Worm (Caenorhabditis elegans) whole organism, L4 larva: ENCODE data around the gene zak-1.

Source experiments
- F37D6.2 ChIP-seq: sonication (generic microtip); optimal IDR thresholded peaks from 2 replicates; lab custom pipeline; 2016; ENCODE audit warnings: mild to moderate bottlenecking, missing genetic modification characterization, missing compliant biosample characterization
- F49E8.2 ChIP-seq: sonication (generic microtip); optimal IDR thresholded peaks from 2 replicates; lab custom pipeline; 2016; ENCODE audit warnings: missing compliant biosample characterization, mild to moderate bottlenecking, missing genetic modification characterization, borderline replicate concordance
- R02D3.7 ChIP-seq: fragments of 150-350 bp; sonication (generic microtip); optimal IDR thresholded peaks from 3 replicates; lab custom pipeline; 2014; ENCODE audit warnings: missing biosample characterization, missing genetic modification characterization
- T20F7.1 ChIP-seq: fragments of 200-800 bp; sonication (Bioruptor generic); optimal IDR thresholded peaks from 2 replicates; lab custom pipeline; 2018; ENCODE audit warnings: mild to moderate bottlenecking, missing genetic modification characterization, missing compliant biosample characterization
- T26A8.4 ChIP-seq: fragments of 200-800 bp; sonication (Bioruptor generic); IDR thresholded peaks from 2 replicates; pipeline ENCODE4 v1.3.6; 2022; ENCODE audit warnings: missing genetic modification characterization, missing compliant biosample characterization
- Y105C5A.15 ChIP-seq: fragments of 200-800 bp; sonication (Bioruptor generic); IDR thresholded peaks from 2 replicates; pipeline ENCODE4 v1.3.6; 2022; ENCODE audit warnings: missing genetic modification characterization, missing compliant biosample characterization
- Y75B8A.6 ChIP-seq: fragments of 200-800 bp; sonication (Bioruptor generic); IDR thresholded peaks from 2 replicates; pipeline ENCODE4 v1.3.6; 2022; ENCODE audit warnings: missing genetic modification reagents, missing genetic modification characterization, missing compliant biosample characterization
- ZK337.2 ChIP-seq: fragments of 200-800 bp; sonication (Bioruptor generic); IDR thresholded peaks from 2 replicates; pipeline ENCODE4 v1.3.6; 2022; ENCODE audit warnings: missing genetic modification reagents, missing genetic modification characterization, missing compliant biosample characterization
- ZK546.5 ChIP-seq, 2 experiments: sonication (generic microtip); optimal IDR thresholded peaks; 2 replicates each; lab custom pipeline; 2017; ENCODE audit warnings: missing biosample characterization in 2 of 2, missing genetic modification characterization in 2 of 2
- aha-1 ChIP-seq: fragments of 150-350 bp; peaks from one replicate; lab custom pipeline; 2014; ENCODE audit warnings: missing biosample characterization, missing genetic modification characterization
- aly-2 ChIP-seq: sonication (generic microtip); optimal IDR thresholded peaks from 2 replicates; lab custom pipeline; 2018; ENCODE audit warnings: missing biosample characterization, missing genetic modification characterization
- arid-1 ChIP-seq: fragments of 200-800 bp; sonication (Bioruptor generic); conservative IDR thresholded peaks from 2 replicates; pipeline ENCODE4 v1.3.6; 2022; ENCODE audit warnings: missing genetic modification reagents, missing genetic modification characterization, missing compliant biosample characterization
- attf-4 ChIP-seq: sonication (generic microtip); optimal IDR thresholded peaks from 3 replicates; lab custom pipeline; 2017; ENCODE audit warnings: missing biosample characterization, missing genetic modification characterization
- ceh-44 ChIP-seq: fragments of 200-800 bp; sonication (Bioruptor generic); IDR thresholded peaks from 2 replicates; pipeline ENCODE4 v1.3.6; 2022; ENCODE audit warnings: missing genetic modification reagents, missing genetic modification characterization, missing compliant biosample characterization
- ceh-62 ChIP-seq: sonication (generic microtip); optimal IDR thresholded peaks from 2 replicates; lab custom pipeline; 2017; ENCODE audit warnings: missing biosample characterization, missing genetic modification characterization
- ceh-82 ChIP-seq: sonication (generic microtip); optimal IDR thresholded peaks from 2 replicates; lab custom pipeline; 2017; ENCODE audit warnings: missing biosample characterization, missing genetic modification characterization
- ctbp-1 ChIP-seq: fragments of 200-800 bp; sonication (Bioruptor generic); IDR thresholded peaks from 2 replicates; pipeline ENCODE4 v1.3.6; 2022; ENCODE audit warnings: missing genetic modification reagents, missing genetic modification characterization, missing compliant biosample characterization
- daf-8 ChIP-seq: fragments of 200-800 bp; sonication (Bioruptor generic); IDR thresholded peaks from 2 replicates; pipeline ENCODE4 v1.3.6; 2022; ENCODE audit warnings: missing genetic modification characterization, missing compliant biosample characterization
- dmd-6 ChIP-seq: fragments of 200-800 bp; sonication (Bioruptor generic); IDR thresholded peaks from 2 replicates; pipeline ENCODE4 v1.3.6; 2022; ENCODE audit warnings: missing genetic modification reagents, missing genetic modification characterization, missing compliant biosample characterization
- dmd-8 ChIP-seq: fragments of 200-800 bp; sonication (Bioruptor generic); IDR thresholded peaks from 2 replicates; pipeline ENCODE4 v1.3.6; 2022; ENCODE audit warnings: missing genetic modification characterization, missing compliant biosample characterization
- dve-1 ChIP-seq: sonication (generic microtip); optimal IDR thresholded peaks from 2 replicates; lab custom pipeline; 2017; ENCODE audit warnings: antibody characterized with exemption, mild to moderate bottlenecking, missing genetic modification characterization, missing compliant biosample characterization; ENCODE audit not compliant: insufficient read depth
- egl-43 ChIP-seq: fragments of 200-800 bp; sonication (Bioruptor generic); IDR thresholded peaks from 2 replicates; pipeline ENCODE4 v1.3.6; 2022; ENCODE audit warnings: missing genetic modification reagents, missing genetic modification characterization, missing compliant biosample characterization
- fkh-10 ChIP-seq: fragments of 150-350 bp; optimal IDR thresholded peaks from 2 replicates; lab custom pipeline; 2014; ENCODE audit warnings: missing biosample characterization, missing genetic modification reagents, missing genetic modification characterization
- gei-8 ChIP-seq: fragments of 200-800 bp; sonication (Bioruptor generic); optimal IDR thresholded peaks from 2 replicates; lab custom pipeline; 2018; ENCODE audit warnings: mild to moderate bottlenecking, missing genetic modification characterization, missing compliant biosample characterization
- hif-1 ChIP-seq, 2 experiments: sonication (generic microtip); optimal IDR thresholded peaks; 2 replicates each; lab custom pipeline; 2016 to 2017; ENCODE audit warnings: missing compliant biosample characterization in 2 of 2, missing genetic modification characterization in 2 of 2, missing genetic modification reagents in 2 of 2, missing genotype in 2 of 2, mild to moderate bottlenecking in 1 of 2
- hmg-1.1 ChIP-seq: fragments of 200-800 bp; sonication (Bioruptor generic); IDR thresholded peaks from 2 replicates; pipeline ENCODE4 v1.3.6; 2022; ENCODE audit warnings: missing genetic modification reagents, missing genetic modification characterization, missing compliant biosample characterization
- jun-1 ChIP-seq: fragments of 150-350 bp; optimal IDR thresholded peaks from 2 replicates; lab custom pipeline; 2014; ENCODE audit warnings: missing biosample characterization, missing genetic modification reagents, missing genetic modification characterization
- lin-1 ChIP-seq: fragments of 200-800 bp; sonication (Bioruptor generic); IDR thresholded peaks from 2 replicates; pipeline ENCODE4 v1.3.6; 2022; ENCODE audit warnings: missing genetic modification reagents, missing genetic modification characterization, missing compliant biosample characterization
- lin-29 ChIP-seq: fragments of 200-800 bp; sonication (Bioruptor generic); IDR thresholded peaks from 2 replicates; pipeline ENCODE4 v1.3.6; 2022; ENCODE audit warnings: missing genetic modification reagents, missing genetic modification characterization, missing compliant biosample characterization
- lin-38 ChIP-seq: fragments of 200-800 bp; sonication (Bioruptor generic); IDR thresholded peaks from 2 replicates; pipeline ENCODE4 v1.3.6; 2022; ENCODE audit warnings: missing genetic modification reagents, missing genetic modification characterization, missing compliant biosample characterization
- lin-39 ChIP-seq: fragments of 150-350 bp; optimal IDR thresholded peaks from 2 replicates; lab custom pipeline; 2014; ENCODE audit warnings: missing biosample characterization, missing genetic modification reagents, missing genetic modification characterization
- lir-3 ChIP-seq: sonication (generic microtip); optimal IDR thresholded peaks from 2 replicates; lab custom pipeline; 2016; ENCODE audit warnings: mild to moderate bottlenecking, missing genetic modification characterization, missing compliant biosample characterization
- madf-5 ChIP-seq, 2 experiments: fragments of 200-800 bp; sonication (Bioruptor generic); IDR thresholded peaks; 2 replicates each; pipeline ENCODE4 v1.3.6; 2022; ENCODE audit warnings: missing compliant biosample characterization in 2 of 2, missing genetic modification characterization in 2 of 2
- madf-9 ChIP-seq: fragments of 200-800 bp; sonication (Bioruptor generic); conservative IDR thresholded peaks from 2 replicates; pipeline ENCODE4 v1.3.6; 2022; ENCODE audit warnings: missing genetic modification reagents, missing genetic modification characterization, missing compliant biosample characterization
- mes-2 ChIP-seq: sonication (generic microtip); optimal IDR thresholded peaks from 2 replicates; lab custom pipeline; 2016; ENCODE audit warnings: missing genotype, mild to moderate bottlenecking, missing genetic modification characterization, missing compliant biosample characterization; ENCODE audit not compliant: poor library complexity, severe bottlenecking
- nhr-10 ChIP-seq: fragments of 150-350 bp; optimal IDR thresholded peaks from 2 replicates; lab custom pipeline; 2014; ENCODE audit warnings: missing biosample characterization, missing genetic modification characterization
- nhr-11 ChIP-seq: fragments of 150-350 bp; optimal IDR thresholded peaks from 2 replicates; lab custom pipeline; 2014; ENCODE audit warnings: missing biosample characterization, missing genetic modification characterization
- nhr-111 ChIP-seq: fragments of 200-800 bp; sonication (Bioruptor generic); optimal IDR thresholded peaks from 2 replicates; lab custom pipeline; 2018; ENCODE audit warnings: mild to moderate bottlenecking, missing genetic modification characterization, missing compliant biosample characterization
- nhr-25 ChIP-seq: sonication (generic microtip); optimal IDR thresholded peaks from 2 replicates; lab custom pipeline; 2017; ENCODE audit warnings: missing genetic modification characterization, mild to moderate bottlenecking, missing compliant biosample characterization, antibody characterized with exemption, moderate library complexity, borderline replicate concordance; ENCODE audit not compliant: insufficient read depth
- nhr-28 ChIP-seq: fragments of 150-350 bp; optimal IDR thresholded peaks from 2 replicates; lab custom pipeline; 2014; ENCODE audit warnings: missing biosample characterization, missing genetic modification characterization
- nhr-42 ChIP-seq: fragments of 200-800 bp; sonication (Bioruptor generic); IDR thresholded peaks from 2 replicates; pipeline ENCODE4 v1.3.6; 2022; ENCODE audit warnings: missing genetic modification characterization, missing compliant biosample characterization
- nhr-6 ChIP-seq: fragments of 150-350 bp; optimal IDR thresholded peaks from 2 replicates; lab custom pipeline; 2014; ENCODE audit warnings: missing biosample characterization, missing genetic modification characterization
- nhr-76 ChIP-seq: fragments of 150-350 bp; optimal IDR thresholded peaks from 2 replicates; lab custom pipeline; 2014; ENCODE audit warnings: missing biosample characterization, missing genetic modification characterization
- pqm-1 ChIP-seq: sonication (generic microtip); optimal IDR thresholded peaks from 2 replicates; lab custom pipeline; 2017; ENCODE audit warnings: missing biosample characterization, missing genetic modification characterization
- rbr-2 ChIP-seq: sonication (generic microtip); optimal IDR thresholded peaks from 2 replicates; lab custom pipeline; 2016; ENCODE audit warnings: missing genotype, missing genetic modification characterization, missing compliant biosample characterization
- saeg-2 ChIP-seq: fragments of 200-800 bp; sonication (Bioruptor generic); IDR thresholded peaks from 2 replicates; pipeline ENCODE4 v1.3.6; 2022; ENCODE audit warnings: missing genetic modification reagents, missing genetic modification characterization, missing compliant biosample characterization
- snpc-1.2 ChIP-seq: fragments of 200-800 bp; sonication (Bioruptor generic); IDR thresholded peaks from 2 replicates; pipeline ENCODE4 v1.3.6; 2022; ENCODE audit warnings: missing genetic modification reagents, missing genetic modification characterization, missing compliant biosample characterization
- tag-97 ChIP-seq: fragments of 200-800 bp; sonication (Bioruptor generic); IDR thresholded peaks from 2 replicates; pipeline ENCODE4 v1.3.6; 2022; ENCODE audit warnings: missing genetic modification characterization, missing compliant biosample characterization
- vab-7 ChIP-seq: fragments of 200-800 bp; sonication (Bioruptor generic); IDR thresholded peaks from 2 replicates; pipeline ENCODE4 v1.3.6; 2022; ENCODE audit warnings: missing genetic modification reagents, missing genetic modification characterization, missing compliant biosample characterization
- zip-2 ChIP-seq: fragments of 150-350 bp; optimal IDR thresholded peaks from 2 replicates; lab custom pipeline; 2014; ENCODE audit warnings: missing biosample characterization, missing genetic modification characterization
- ztf-11 ChIP-seq: fragments of 150-350 bp; optimal IDR thresholded peaks from 2 replicates; lab custom pipeline; 2014; ENCODE audit warnings: missing biosample characterization, missing genetic modification characterization
- ztf-7 ChIP-seq: fragments of 150-350 bp; optimal IDR thresholded peaks from 2 replicates; lab custom pipeline; 2014; ENCODE audit warnings: missing biosample characterization, missing genetic modification characterization

Gene zak-1

DNA sequence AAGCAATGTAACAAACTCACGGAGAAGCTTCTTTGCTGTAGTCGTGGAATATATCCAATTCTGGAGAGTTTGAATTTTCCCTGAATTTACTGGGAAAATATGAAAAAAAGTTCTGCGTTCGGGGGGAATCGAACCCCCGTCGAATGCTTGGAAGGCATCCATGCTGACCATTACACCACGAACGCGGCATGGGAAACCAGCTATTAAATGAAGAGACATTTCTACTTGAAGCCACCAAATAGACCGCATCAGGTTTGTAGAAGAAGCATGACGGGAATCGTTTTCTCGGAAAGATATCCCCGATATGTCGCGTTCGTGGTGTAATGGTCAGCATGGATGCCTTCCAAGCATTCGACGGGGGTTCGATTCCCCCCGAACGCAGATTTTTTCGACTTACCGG lies 31.9 kb upstream of the zak-1 start (continued):
- peak; percentile 56 for TF ChIP-seq nhr-25 (tag; lab: Kevin White, UChicago)
- TF ChIP-seq Y75B8A.6 = peak; percentile 74; the same call in 1 of the 2 replicates
- no peak for TF ChIP-seq ztf-7 (tag; lab: Kevin White, UChicago)
- TF ChIP-seq snpc-1.2 (GFP tag; lab: Robert Waterston, UW) = peak; percentile 77
- peak; percentile 43 for TF ChIP-seq dve-1 (tag; lab: Kevin White, UChicago)
- TF ChIP-seq lir-3 (tag; lab: Kevin White, UChicago) = peak; percentile 10
- no peak for TF ChIP-seq nhr-10 (tag; lab: Kevin White, UChicago)
- 0 out of 2 replicates have a peak, but pooled peaks have one; percentile 43 for TF ChIP-seq dmd-6 (GFP tag; lab: Robert Waterston, UW)
- no peak for TF ChIP-seq pqm-1 (tag; lab: Kevin White, UChicago)
- TF ChIP-seq ZK337.2 = no peak
- peak; percentile 39 for TF ChIP-seq rbr-2 (tag; lab: Kevin White, UChicago)
- no peak for TF ChIP-seq nhr-11 (tag; lab: Kevin White, UChicago)
- TF ChIP-seq Y105C5A.15 = peak; percentile 79; the same call in 1 of the 2 replicates
- no peak for TF ChIP-seq ZK546.5 (tag; optimal IDR thresholded peaks at IDR 0.05; lab: Kevin White, UChicago)
- peak; percentile 71 for TF ChIP-seq vab-7 (GFP tag; lab: Robert Waterston, UW)
- no peak for TF ChIP-seq R02D3.7 (tag; lab: Kevin White, UChicago)
- peak; percentile 57; the same call in 1 of the 2 replicates for TF ChIP-seq ceh-44 (GFP tag; lab: Robert Waterston, UW)
- no peak for TF ChIP-seq nhr-28
- no peak for TF ChIP-seq fkh-10 (GFP tag; lab: Kevin White, UChicago)
- peak; percentile 33 for TF ChIP-seq F49E8.2 (tag; lab: Kevin White, UChicago)
- peak; percentile 60 for TF ChIP-seq mes-2 (tag; lab: Kevin White, UChicago)
- no peak for TF ChIP-seq lin-39 (tag; lab: Kevin White, UChicago)
- no peak for TF ChIP-seq ztf-11
- TF ChIP-seq gei-8 = no peak
- peak; percentile 80 for TF ChIP-seq T26A8.4
- TF ChIP-seq egl-43 (GFP tag; lab: Robert Waterston, UW) = peak; percentile 84
- TF ChIP-seq daf-8 (GFP tag; lab: Robert Waterston, UW) = no peak
- no peak for TF ChIP-seq hif-1 (tag; optimal IDR thresholded peaks at IDR 0.05; lab: Kevin White, UChicago)
- TF ChIP-seq ctbp-1 (GFP tag; lab: Robert Waterston, UW) = peak; percentile 73; the same call in 1 of the 2 replicates
- peak; percentile 47 for TF ChIP-seq lin-1 (GFP tag; lab: Robert Waterston, UW)
- no peak for TF ChIP-seq T20F7.1 (GFP tag; lab: Kevin White, UChicago)
- peak; percentile 13 for TF ChIP-seq nhr-6 (tag; lab: Kevin White, UChicago)
- TF ChIP-seq madf-9 (GFP tag; lab: Robert Waterston, UW) = peak; percentile 80
- TF ChIP-seq nhr-42 (GFP tag; lab: Robert Waterston, UW) = no peak; the same call in 1 of the 2 replicates
- no peak for TF ChIP-seq aly-2
- TF ChIP-seq zip-2 (tag; lab: Kevin White, UChicago) = peak; percentile 66
- TF ChIP-seq attf-4 (tag; lab: Kevin White, UChicago) = no peak
- TF ChIP-seq jun-1 (tag; lab: Kevin White, UChicago) = no peak
- peak; percentile 86 for TF ChIP-seq arid-1 (GFP tag; lab: Robert Waterston, UW)
- peak; percentile 70 for TF ChIP-seq hmg-1.1 (GFP tag; lab: Robert Waterston, UW)
- peak; percentile 78 for TF ChIP-seq lin-38 (GFP tag; lab: Robert Waterston, UW)
- no peak for TF ChIP-seq nhr-76 (tag; lab: Kevin White, UChicago)
- peak; percentile 18 for TF ChIP-seq F37D6.2 (tag; lab: Kevin White, UChicago)
- TF ChIP-seq saeg-2 (GFP tag; lab: Robert Waterston, UW) = 0 out of 2 replicates have a peak, but pooled peaks have one; percentile 36
- TF ChIP-seq ceh-62 = no peak
- TF ChIP-seq dmd-8 (GFP tag; lab: Robert Waterston, UW) = peak; percentile 81
- TF ChIP-seq tag-97 (GFP tag; lab: Robert Waterston, UW) = no peak
- no peak for TF ChIP-seq ceh-82 (tag; lab: Kevin White, UChicago)
- no peak for TF ChIP-seq aha-1 (tag; lab: Kevin White, UChicago)
- no peak for TF ChIP-seq nhr-111 (GFP tag; lab: Kevin White, UChicago)
- peak; percentile 28 to 86; a peak in 2 of 4 replicates for TF ChIP-seq madf-5 (GFP tag; IDR thresholded peaks at IDR 0.05; lab: Robert Waterston, UW)
- 0 out of 2 replicates have a peak, but pooled peaks have one; percentile 25 for TF ChIP-seq lin-29
